Worm (Caenorhabditis elegans) whole organism, midembryonic: ENCODE measurements around the gene F41H10.4.

ENCODE experiments used
- cog-1 ChIP-seq: sonication (generic microtip); optimal IDR thresholded peaks from 2 replicates; lab custom pipeline; 2016; ENCODE audit warnings: missing genetic modification characterization, missing compliant biosample characterization
- flt-1 ChIP-seq: fragments of 200-800 bp; sonication (Bioruptor generic); IDR thresholded peaks from 2 replicates; pipeline ENCODE4 v1.3.6; 2022; ENCODE audit warnings: missing genetic modification characterization, missing compliant biosample characterization
- klf-2 ChIP-seq: fragments of 200-800 bp; sonication (Bioruptor generic); conservative IDR thresholded peaks from 2 replicates; pipeline ENCODE4 v1.3.6; 2022; ENCODE audit warnings: missing genetic modification reagents, missing genetic modification characterization, missing compliant biosample characterization
- med-1 ChIP-seq: sonication (generic microtip); optimal IDR thresholded peaks from 2 replicates; lab custom pipeline; 2017; ENCODE audit warnings: missing genetic modification characterization, mild to moderate bottlenecking, missing compliant biosample characterization, antibody characterized with exemption, missing genetic modification reagents; ENCODE audit not compliant: insufficient read depth
- ref-1 ChIP-seq: fragments of 200-800 bp; sonication (Bioruptor generic); conservative IDR thresholded peaks from 2 replicates; pipeline ENCODE4 v1.3.6; 2022; ENCODE audit warnings: missing genetic modification reagents, missing genetic modification characterization, missing compliant biosample characterization
- ztf-23 ChIP-seq: fragments of 200-800 bp; sonication (Bioruptor generic); IDR thresholded peaks from 2 replicates; pipeline ENCODE4 v1.3.6; 2022; ENCODE audit warnings: missing genetic modification reagents, missing genetic modification characterization, missing compliant biosample characterization
- ztf-29 ChIP-seq: fragments of 200-800 bp; sonication (Bioruptor generic); IDR thresholded peaks from 2 replicates; pipeline ENCODE4 v1.3.6; 2022; ENCODE audit warnings: missing genetic modification reagents, missing genetic modification characterization, missing compliant biosample characterization

- TF ChIP-seq flt-1 (no peak), klf-2 (GFP tag; lab: Robert Waterston, UW) (no peak), ref-1 (no peak), cog-1 (tag; lab: Kevin White, UChicago) (no peak), ztf-23 (no peak), med-1 (no peak), ztf-29 (no peak)
Measured at ce11 chrIV:5354564-5354963, 9.8 kb upstream of the F41H10.4 start.
